Worm (Caenorhabditis elegans) whole organism, mixed stage, embryonic: Measurements from ENCODE around the gene cutl-21.

ENCODE experiments used
- elt-1 ChIP-seq: sonication (generic microtip); optimal IDR thresholded peaks from 2 replicates; lab custom pipeline; 2017; ENCODE audit warnings: missing genetic modification characterization, mild to moderate bottlenecking, missing compliant biosample characterization, antibody characterized with exemption, moderate library complexity, borderline replicate concordance; ENCODE audit not compliant: insufficient read depth
- mep-1 ChIP-seq: fragments of 150-350 bp; optimal IDR thresholded peaks from 2 replicates; lab custom pipeline; 2017; ENCODE audit warnings: missing biosample characterization, missing genetic modification reagents, missing genetic modification characterization, inconsistent platforms

ce11 chrX:986463-986862 is 17.7 kb upstream of the cutl-21 start:
- TF ChIP-seq elt-1 (no peak), mep-1 (tag; lab: Kevin White, UChicago) (no peak)
